Worm (Caenorhabditis elegans): ENCODE results near the gene C05D11.5.

The C05D11.5 gene

ce11 chrIII:6442305-6443125 lies 30.7 kb upstream of the C05D11.5 start, which contains the start of gene mel-32:
Gene mel-32 (minus strand): TSS chrIII:6443000.
- TF ChIP-seq ama-1 (optimal IDR thresholded peaks at IDR 0.05) (peak; percentile 22), pqm-1 (tag; optimal IDR thresholded peaks at IDR 0.05) (peak; percentile 67), ceh-28 (tag; optimal IDR thresholded peaks at IDR 0.05) (peak; percentile 15), tbx-2 (tag; optimal IDR thresholded peaks at IDR 0.05) (no peak), nhr-11 (tag; optimal IDR thresholded peaks at IDR 0.05) (no peak), zag-1 (tag; optimal IDR thresholded peaks at IDR 0.05) (no peak), snpc-4 (tag; optimal IDR thresholded peaks at IDR 0.05) (no peak), lin-39 (tag; optimal IDR thresholded peaks at IDR 0.05) (no peak), lin-15B (tag; optimal IDR thresholded peaks at IDR 0.05) (peak; percentile 16), pha-4 (tag; optimal IDR thresholded peaks at IDR 0.05) (peak; percentile 48), elt-2 (tag; optimal IDR thresholded peaks at IDR 0.05) (peak; percentile 84)

ce11 chrIII:6439854-6440253 lies 28.0 kb upstream of the C05D11.5 start:
- TF ChIP-seq ZK546.5 (tag; optimal IDR thresholded peaks at IDR 0.05), result no peak
- no peak for TF ChIP-seq pha-4 (tag; optimal IDR thresholded peaks at IDR 0.05)
- no peak for TF ChIP-seq elt-3 (tag; optimal IDR thresholded peaks at IDR 0.05)
- TF ChIP-seq tbx-2 (tag; optimal IDR thresholded peaks at IDR 0.05), result no peak
- TF ChIP-seq R02D3.7 (tag; optimal IDR thresholded peaks at IDR 0.05), result no peak

ce11 chrIII:6436308-6436707 lies 24.5 kb upstream of the C05D11.5 start, which contains the start of gene C05D11.1:
Gene C05D11.1 (plus strand): TSS chrIII:6436608.
- TF ChIP-seq ZK546.5 (tag; optimal IDR thresholded peaks at IDR 0.05), result no peak
- TF ChIP-seq lin-15B (tag; optimal IDR thresholded peaks at IDR 0.05), result no peak
- no peak for TF ChIP-seq fkh-2 (tag; optimal IDR thresholded peaks at IDR 0.05)
- TF ChIP-seq nhr-12 (tag; optimal IDR thresholded peaks at IDR 0.05), result no peak
- TF ChIP-seq jun-1 (tag; optimal IDR thresholded peaks at IDR 0.05), result no peak

- no peak for TF ChIP-seq unc-62 (GFP tag; optimal IDR thresholded peaks at IDR 0.05)
- TF ChIP-seq jun-1 (tag; optimal IDR thresholded peaks at IDR 0.05), result no peak
- TF ChIP-seq ceh-9 (tag; optimal IDR thresholded peaks at IDR 0.05), result no peak
Observed at ce11 chrIII:6432939-6433338, 21.1 kb upstream of the C05D11.5 start, which contains the start of gene vps-16. Gene vps-16 (plus strand): TSS chrIII:6433239.

DNA sequence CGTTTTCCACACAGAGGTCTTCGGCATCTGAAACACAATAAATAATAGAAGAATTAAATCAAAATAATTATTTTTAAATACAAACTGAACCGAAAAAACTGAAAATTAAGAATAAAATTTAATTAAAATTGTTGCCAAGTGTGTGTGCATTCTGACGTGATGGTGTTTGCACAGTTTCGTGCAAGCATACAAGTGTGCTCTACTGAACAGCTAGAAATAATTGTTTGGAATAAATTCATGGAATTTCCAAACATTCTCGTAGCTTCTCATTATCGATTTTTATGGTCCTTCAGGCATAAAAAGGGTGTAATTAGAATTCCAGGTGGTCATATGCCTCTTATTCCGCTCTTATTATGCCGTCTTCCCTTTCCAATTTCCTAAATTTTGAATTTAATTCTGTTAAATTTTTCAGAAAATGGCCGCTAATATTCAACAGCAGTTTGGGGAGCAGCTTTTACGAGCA lies 20.0 kb upstream of the C05D11.5 start, which contains the start of the genes mrps-17 and txdc-9:
mrps-17 (minus strand) TSS at position 33 of the 463 bp plus-strand sequence.
txdc-9 (plus strand) TSS at position 413 of the 463 bp plus-strand sequence.
- TF ChIP-seq unc-39 (tag; optimal IDR thresholded peaks at IDR 0.05), result no peak
- peak; percentile 73 for TF ChIP-seq nhr-23 (tag; optimal IDR thresholded peaks at IDR 0.05)
- TF ChIP-seq nhr-67 (tag; optimal IDR thresholded peaks at IDR 0.05), result no peak
- TF ChIP-seq ceh-16 (tag; optimal IDR thresholded peaks at IDR 0.05), result no peak
- TF ChIP-seq mml-1 (tag; optimal IDR thresholded peaks at IDR 0.05), result no peak
- TF ChIP-seq lin-39 (tag; optimal IDR thresholded peaks at IDR 0.05), result peak; percentile 72
- peak; percentile 14 for TF ChIP-seq nhr-11 (tag; optimal IDR thresholded peaks at IDR 0.05)
- no peak for TF ChIP-seq nhr-237 (tag; optimal IDR thresholded peaks at IDR 0.05)
- no peak for TF ChIP-seq ceh-9 (tag; optimal IDR thresholded peaks at IDR 0.05)
- TF ChIP-seq fkh-10 (GFP tag; optimal IDR thresholded peaks at IDR 0.05), result peak; percentile 37
- peak; percentile 50 for TF ChIP-seq nhr-25 (tag; optimal IDR thresholded peaks at IDR 0.05)
- TF ChIP-seq skn-1 (tag; optimal IDR thresholded peaks at IDR 0.05), result peak; percentile 67
- TF ChIP-seq hmg-11 (tag; optimal IDR thresholded peaks at IDR 0.05), result peak; percentile 69
- TF ChIP-seq pqm-1 (tag; optimal IDR thresholded peaks at IDR 0.05), result peak; percentile 44
- TF ChIP-seq R02D3.7 (tag; optimal IDR thresholded peaks at IDR 0.05), result peak; percentile 32
- TF ChIP-seq pha-4 (tag; optimal IDR thresholded peaks at IDR 0.05), result no peak
- TF ChIP-seq ceh-28 (tag; optimal IDR thresholded peaks at IDR 0.05), result peak; percentile 59
- no peak for TF ChIP-seq aly-2 (tag; optimal IDR thresholded peaks at IDR 0.05)
- TF ChIP-seq ztf-4 (tag; optimal IDR thresholded peaks at IDR 0.05), result no peak
- TF ChIP-seq nfya-1 (tag; optimal IDR thresholded peaks at IDR 0.05; ENCODE audit: insufficient read depth), result no peak
- no peak for TF ChIP-seq elt-3 (tag; optimal IDR thresholded peaks at IDR 0.05)
- peak; percentile 89 for TF ChIP-seq lin-15B (tag; optimal IDR thresholded peaks at IDR 0.05)
- no peak for TF ChIP-seq sea-2 (GFP tag; optimal IDR thresholded peaks at IDR 0.05)
- TF ChIP-seq zag-1 (tag; optimal IDR thresholded peaks at IDR 0.05), result no peak
- no peak for TF ChIP-seq tbx-2 (tag; optimal IDR thresholded peaks at IDR 0.05)
- no peak for TF ChIP-seq nhr-43 (tag; optimal IDR thresholded peaks at IDR 0.05; ENCODE audit: poor library complexity, severe bottlenecking)
- TF ChIP-seq lsy-12 (tag; optimal IDR thresholded peaks at IDR 0.05), result peak; percentile 14
- no peak for TF ChIP-seq ZK546.5 (tag; optimal IDR thresholded peaks at IDR 0.05)
- TF ChIP-seq ama-1 (optimal IDR thresholded peaks at IDR 0.05), result peak; percentile 1
- TF ChIP-seq eor-1 (tag; optimal IDR thresholded peaks at IDR 0.05), result no peak
- TF ChIP-seq jun-1 (tag; optimal IDR thresholded peaks at IDR 0.05), result no peak
- peak; percentile 74 for TF ChIP-seq egl-5 (tag; optimal IDR thresholded peaks at IDR 0.05)
- no peak for TF ChIP-seq nhr-76 (tag; optimal IDR thresholded peaks at IDR 0.05)
- no peak for TF ChIP-seq fos-1 (tag; optimal IDR thresholded peaks at IDR 0.05)
- no peak for TF ChIP-seq daf-12 (tag; optimal IDR thresholded peaks at IDR 0.05)
- TF ChIP-seq nhr-77 (tag; optimal IDR thresholded peaks at IDR 0.05), result no peak

Data from whole organism, L3 larva.